Fruit fly (Drosophila melanogaster) whole organism, embryonic: ENCODE measurements around the gene CG11891.
A peak's percentile ranks its signal among the peaks of the same experiment; 100 is the strongest.

Experiments used
- CG10274 ChIP-seq: fragments of 200-800 bp; sonication (Bioruptor generic); optimal IDR thresholded peaks from 3 replicates; lab custom pipeline; 2017; ENCODE audit warnings: missing biosample characterization, mild to moderate bottlenecking, missing genetic modification characterization
- CG10366 ChIP-seq: fragments of 200-800 bp; sonication (Bioruptor generic); IDR thresholded peaks from 2 replicates; pipeline ENCODE4 v1.3.6; 2022; ENCODE audit warnings: missing biosample characterization, missing genetic modification characterization
- CG11456 ChIP-seq: fragments of 200-800 bp; sonication (Bioruptor generic); IDR thresholded peaks from 3 replicates; pipeline ENCODE4 v1.3.6; 2022; ENCODE audit warnings: missing biosample characterization, missing genetic modification characterization
- CG17385 ChIP-seq: fragments of 200-800 bp; sonication (Bioruptor generic); optimal IDR thresholded peaks from 3 replicates; lab custom pipeline; 2018; ENCODE audit warnings: missing biosample characterization, mild to moderate bottlenecking, missing genetic modification characterization
- CG17912 ChIP-seq: fragments of 200-800 bp; sonication (Bioruptor generic); optimal IDR thresholded peaks from 2 replicates; lab custom pipeline; 2018; ENCODE audit warnings: missing biosample characterization, mild to moderate bottlenecking, missing genetic modification characterization
- CG18599 ChIP-seq: fragments of 200-800 bp; sonication (Bioruptor generic); optimal IDR thresholded peaks from 3 replicates; lab custom pipeline; 2017; ENCODE audit warnings: missing biosample characterization, missing genetic modification characterization, mild to moderate bottlenecking, moderate library complexity, missing genetic modification reagents
- CG3281 ChIP-seq: fragments of 200-800 bp; sonication (Bioruptor generic); optimal IDR thresholded peaks from 3 replicates; lab custom pipeline; 2017; ENCODE audit warnings: missing biosample characterization, mild to moderate bottlenecking, missing genetic modification characterization
- CG3407 ChIP-seq: fragments of 200-800 bp; sonication (Bioruptor generic); optimal IDR thresholded peaks from 2 replicates; lab custom pipeline; 2018; ENCODE audit warnings: missing biosample characterization, mild to moderate bottlenecking, missing genetic modification characterization
- CG42726 ChIP-seq: fragments of 200-800 bp; sonication (Bioruptor generic); IDR thresholded peaks from 2 replicates; pipeline ENCODE4 v1.3.6; 2022; ENCODE audit warnings: missing biosample characterization, missing genetic modification characterization; ENCODE audit not compliant: partially characterized antibody
- CG5180 ChIP-seq: fragments of 200-800 bp; sonication (Bioruptor generic); optimal IDR thresholded peaks from 3 replicates; lab custom pipeline; 2017; ENCODE audit warnings: missing biosample characterization, missing genetic modification characterization, mild to moderate bottlenecking, moderate library complexity, missing genetic modification reagents
- CG6791 ChIP-seq: fragments of 200-800 bp; sonication (Bioruptor generic); IDR thresholded peaks from 3 replicates; pipeline ENCODE4 v1.3.6; 2022; ENCODE audit warnings: missing biosample characterization, missing genetic modification characterization; ENCODE audit not compliant: partially characterized antibody
- CTCF ChIP-seq: fragments of 200-800 bp; sonication (Bioruptor generic); optimal IDR thresholded peaks from 2 replicates; lab custom pipeline; 2017; ENCODE audit warnings: missing biosample characterization, mild to moderate bottlenecking, missing genetic modification characterization, moderate library complexity
- Camta ChIP-seq: fragments of 200-800 bp; sonication (Bioruptor generic); optimal IDR thresholded peaks from 2 replicates; lab custom pipeline; 2016; ENCODE audit warnings: missing biosample characterization, missing genetic modification characterization
- Dad ChIP-seq: fragments of 200-800 bp; sonication (Bioruptor generic); optimal IDR thresholded peaks from 3 replicates; lab custom pipeline; 2016; ENCODE audit warnings: missing biosample characterization, missing genetic modification characterization
- Doc3 ChIP-seq: fragments of 200-800 bp; sonication (Bioruptor generic); IDR thresholded peaks from 3 replicates; pipeline ENCODE4 v1.3.6; 2022; ENCODE audit warnings: missing biosample characterization, missing genetic modification characterization; ENCODE audit not compliant: partially characterized antibody
- Dref ChIP-seq: fragments of 200-800 bp; sonication (Bioruptor generic); IDR thresholded peaks from 2 replicates; pipeline ENCODE4 v1.3.6; 2022; ENCODE audit warnings: missing biosample characterization, missing genetic modification characterization
- E2f2 ChIP-seq: fragments of 200-800 bp; sonication (Bioruptor generic); IDR thresholded peaks from 2 replicates; pipeline ENCODE4 v1.3.6; 2022; ENCODE audit warnings: missing biosample characterization, missing genetic modification characterization
- Ets65A ChIP-seq: fragments of 200-800 bp; sonication (Bioruptor generic); peaks from one replicate; lab custom pipeline; 2016; ENCODE audit warnings: missing biosample characterization, missing genetic modification characterization
- Ets97D ChIP-seq: fragments of 200-800 bp; sonication (Bioruptor generic); optimal IDR thresholded peaks from 3 replicates; lab custom pipeline; 2016; ENCODE audit warnings: missing biosample characterization, missing genetic modification characterization
- H2.0 ChIP-seq: fragments of 200-800 bp; sonication (Bioruptor generic); IDR thresholded peaks from 2 replicates; pipeline ENCODE4 v1.3.6; 2022; ENCODE audit warnings: missing biosample characterization, missing genetic modification characterization
- MBD-R2 ChIP-seq: fragments of 200-800 bp; sonication (Bioruptor generic); IDR thresholded peaks from 2 replicates; pipeline ENCODE4 v1.3.6; 2022; ENCODE audit warnings: missing biosample characterization, missing genetic modification characterization
- NC2α ChIP-seq: fragments of 200-800 bp; sonication (Bioruptor generic); optimal IDR thresholded peaks from 2 replicates; lab custom pipeline; 2016; ENCODE audit warnings: missing biosample characterization, missing genetic modification characterization
- Sox100B ChIP-seq: fragments of 200-800 bp; sonication (Bioruptor generic); optimal IDR thresholded peaks from 3 replicates; lab custom pipeline; 2018; ENCODE audit warnings: missing biosample characterization, mild to moderate bottlenecking, missing genetic modification characterization
- Sry-β ChIP-seq: fragments of 200-800 bp; sonication (Bioruptor generic); optimal IDR thresholded peaks from 2 replicates; lab custom pipeline; 2018; ENCODE audit warnings: missing biosample characterization, mild to moderate bottlenecking, missing genetic modification characterization, moderate library complexity
- Usf ChIP-seq: fragments of 200-800 bp; sonication (Bioruptor generic); optimal IDR thresholded peaks from 2 replicates; lab custom pipeline; 2017; ENCODE audit warnings: missing genotype, missing biosample characterization, missing genetic modification characterization
- ash1 ChIP-seq: fragments of 200-800 bp; sonication (Bioruptor generic); optimal IDR thresholded peaks from 2 replicates; lab custom pipeline; 2018; ENCODE audit warnings: missing biosample characterization, mild to moderate bottlenecking, missing genetic modification characterization
- bab2 ChIP-seq: fragments of 200-800 bp; sonication (Bioruptor generic); optimal IDR thresholded peaks from 2 replicates; lab custom pipeline; 2016; ENCODE audit warnings: missing biosample characterization, missing genetic modification characterization
- cato ChIP-seq: fragments of 200-800 bp; sonication (Bioruptor generic); optimal IDR thresholded peaks from 2 replicates; lab custom pipeline; 2016; ENCODE audit warnings: missing biosample characterization, missing genetic modification characterization, borderline replicate concordance
- cg ChIP-seq: fragments of 200-800 bp; sonication (Bioruptor generic); optimal IDR thresholded peaks from 3 replicates; lab custom pipeline; 2019; ENCODE audit warnings: missing biosample characterization, mild to moderate bottlenecking, missing genetic modification characterization, moderate library complexity
- croc ChIP-seq: fragments of 200-800 bp; sonication (Bioruptor generic); conservative IDR thresholded peaks from 3 replicates; pipeline ENCODE4 v1.3.6; 2022; ENCODE audit warnings: missing biosample characterization, missing genetic modification characterization
- dati ChIP-seq: fragments of 200-800 bp; sonication (Bioruptor generic); IDR thresholded peaks from 2 replicates; pipeline ENCODE4 v1.3.6; 2022; ENCODE audit warnings: missing biosample characterization, missing genetic modification characterization
- fd64A ChIP-seq: fragments of 200-800 bp; sonication (Bioruptor generic); optimal IDR thresholded peaks from 3 replicates; lab custom pipeline; 2018; ENCODE audit warnings: missing biosample characterization, mild to moderate bottlenecking, missing genetic modification characterization
- gfzf ChIP-seq: fragments of 200-800 bp; sonication (Bioruptor generic); optimal IDR thresholded peaks from 2 replicates; lab custom pipeline; 2016; ENCODE audit warnings: missing biosample characterization, mild to moderate bottlenecking, missing genetic modification characterization, moderate library complexity
- grau ChIP-seq: fragments of 200-800 bp; optimal IDR thresholded peaks from 3 replicates; lab custom pipeline; 2019; ENCODE audit warnings: missing biosample characterization, mild to moderate bottlenecking, missing genetic modification characterization, moderate library complexity
- her ChIP-seq: fragments of 200-800 bp; sonication (Bioruptor generic); optimal IDR thresholded peaks from 2 replicates; lab custom pipeline; 2016; ENCODE audit warnings: missing biosample characterization, missing genetic modification characterization
- ind ChIP-seq: fragments of 200-800 bp; sonication (Bioruptor generic); optimal IDR thresholded peaks from 3 replicates; lab custom pipeline; 2016; ENCODE audit warnings: missing biosample characterization, missing genetic modification characterization
- nom ChIP-seq: fragments of 200-800 bp; sonication (Bioruptor generic); optimal IDR thresholded peaks from 2 replicates; lab custom pipeline; 2017; ENCODE audit warnings: missing biosample characterization, missing genetic modification characterization, mild to moderate bottlenecking, moderate library complexity, missing genetic modification reagents
- sens-2 ChIP-seq: fragments of 200-800 bp; sonication (Bioruptor generic); IDR thresholded peaks from 2 replicates; pipeline ENCODE4 v1.3.6; 2022; ENCODE audit warnings: missing biosample characterization, missing genetic modification characterization
- sim ChIP-seq: fragments of 200-800 bp; sonication (Bioruptor generic); IDR thresholded peaks from 2 replicates; pipeline ENCODE4 v1.3.6; 2022; ENCODE audit warnings: missing biosample characterization, missing genetic modification characterization
- slbo ChIP-seq: fragments of 200-800 bp; sonication (Bioruptor generic); IDR thresholded peaks from 2 replicates; pipeline ENCODE4 v1.3.6; 2022; ENCODE audit warnings: missing biosample characterization, missing genetic modification characterization
- sqz ChIP-seq: fragments of 200-800 bp; sonication (Bioruptor generic); optimal IDR thresholded peaks from 3 replicates; lab custom pipeline; 2018; ENCODE audit warnings: missing biosample characterization, mild to moderate bottlenecking, missing genetic modification characterization
- stc ChIP-seq: fragments of 200-800 bp; sonication (Bioruptor generic); IDR thresholded peaks from 2 replicates; pipeline ENCODE4 v1.3.6; 2022; ENCODE audit warnings: missing biosample characterization, missing genetic modification characterization
- tap ChIP-seq: fragments of 200-800 bp; optimal IDR thresholded peaks from 3 replicates; lab custom pipeline; 2019; ENCODE audit warnings: missing biosample characterization, mild to moderate bottlenecking, missing genetic modification characterization, moderate library complexity
- tna ChIP-seq: fragments of 200-800 bp; sonication (Bioruptor generic); IDR thresholded peaks from 2 replicates; pipeline ENCODE4 v1.3.6; 2022; ENCODE audit warnings: missing biosample characterization, missing genetic modification characterization; ENCODE audit not compliant: partially characterized antibody
- tx ChIP-seq: fragments of 200-800 bp; sonication (Bioruptor generic); optimal IDR thresholded peaks from 2 replicates; lab custom pipeline; 2016; ENCODE audit warnings: missing biosample characterization, missing genetic modification characterization
- yki ChIP-seq: fragments of >200 bp; optimal IDR thresholded peaks from 3 replicates; lab custom pipeline; 2018
- z ChIP-seq: fragments of 200-800 bp; sonication (Bioruptor generic); IDR thresholded peaks from 3 replicates; pipeline ENCODE4 v1.3.6; 2022; ENCODE audit warnings: missing biosample characterization, missing genetic modification characterization
- zfh2 ChIP-seq: fragments of 200-800 bp; sonication (Bioruptor generic); optimal IDR thresholded peaks from 2 replicates; lab custom pipeline; 2016; ENCODE audit warnings: missing biosample characterization, missing genetic modification characterization

Gene CG11891

DNA sequence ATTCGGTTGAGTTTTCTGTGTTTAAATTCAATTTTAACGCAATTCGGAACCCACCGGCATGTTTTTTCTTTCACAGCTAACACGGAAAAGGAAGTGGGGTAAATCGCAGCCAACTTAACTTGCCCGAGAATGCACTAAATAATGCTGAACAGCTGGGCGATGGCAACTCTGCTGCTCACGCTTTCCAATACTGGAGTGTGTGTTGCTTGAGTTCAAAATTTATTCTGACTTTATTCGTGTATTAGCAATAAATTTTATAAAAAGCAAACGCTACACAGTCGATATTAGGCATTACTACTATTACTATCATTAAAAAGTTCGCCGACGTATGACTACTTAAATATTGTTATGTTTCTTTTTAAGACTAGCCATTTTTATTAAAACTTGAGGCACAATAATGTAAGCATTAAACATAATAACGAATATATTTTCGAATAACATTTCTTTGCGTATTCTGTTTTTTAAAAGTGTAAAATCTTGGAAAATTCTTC is 22.6 kb upstream of the CG11891 start, which contains the start of the genes RpS27 and Nup37 (continued):
- TF ChIP-seq zfh2 (GFP tag; lab: Kevin White, UChicago) (peak; percentile 98), stc (GFP tag; lab: Robert Waterston, UW) (peak; percentile 93), slbo (GFP tag; lab: Robert Waterston, UW) (peak; percentile 98), CG3407 (GFP tag; lab: Kevin White, UChicago) (peak; percentile 98), Ets65A (GFP tag; lab: Kevin White, UChicago) (peak; percentile 100), CG17385 (peak; percentile 97), nom (GFP tag; lab: Kevin White, UChicago) (peak; percentile 95), Dad (GFP tag; lab: Kevin White, UChicago) (peak; percentile 99), Doc3 (GFP tag; lab: Robert Waterston, UW) (no peak), CG17912 (GFP tag; lab: Kevin White, UChicago) (peak; percentile 100), cg (no peak), her (GFP tag; lab: Kevin White, UChicago) (peak; percentile 97), sim (GFP tag; lab: Robert Waterston, UW) (peak; percentile 89), dati (peak; percentile 96), CG18599 (GFP tag; lab: Kevin White, UChicago) (peak; percentile 98), CG10274 (GFP tag; lab: Kevin White, UChicago) (peak; percentile 96), tna (GFP tag; lab: Robert Waterston, UW) (no peak), bab2 (GFP tag; lab: Kevin White, UChicago) (peak; percentile 97), gfzf (GFP tag; lab: Kevin White, UChicago) (peak; percentile 96), CG11456 (GFP tag; lab: Robert Waterston, UW) (peak; percentile 99), NC2α (GFP tag; lab: Kevin White, UChicago) (peak; percentile 98), grau (tag; lab: Kevin White, UChicago) (peak; percentile 92), Usf (GFP tag; lab: Kevin White, UChicago) (peak; percentile 97), Camta (peak; percentile 98), croc (GFP tag; lab: Robert Waterston, UW) (peak; percentile 88), Sox100B (GFP tag; lab: Kevin White, UChicago) (peak; percentile 97), sens-2 (peak; percentile 97), H2.0 (GFP tag; lab: Robert Waterston, UW) (peak; percentile 97), CG5180 (GFP tag; lab: Kevin White, UChicago) (peak; percentile 91), CG42726 (no peak), E2f2 (GFP tag; lab: Robert Waterston, UW) (peak; percentile 85), MBD-R2 (peak; percentile 86), z (GFP tag; lab: Robert Waterston, UW) (peak; percentile 78), yki (no peak), Ets97D (GFP tag; lab: Kevin White, UChicago) (peak; percentile 100), Dref (peak; percentile 59), fd64A (GFP tag; lab: Kevin White, UChicago) (peak; percentile 98), ash1 (peak; percentile 99), tx (peak; percentile 97), CG10366 (GFP tag; lab: Robert Waterston, UW) (peak; percentile 96), ind (GFP tag; lab: Kevin White, UChicago) (peak; percentile 96), cato (GFP tag; lab: Kevin White, UChicago) (peak; percentile 96), CTCF (GFP tag; lab: Kevin White, UChicago) (peak; percentile 74), sqz (GFP tag; lab: Kevin White, UChicago) (peak; percentile 98), tap (tag; lab: Kevin White, UChicago) (peak; percentile 88), CG3281 (GFP tag; lab: Kevin White, UChicago) (peak; percentile 99), CG6791 (GFP tag; lab: Robert Waterston, UW) (peak; percentile 32; the same call in 1 of the 3 replicates), Sry-β (GFP tag; lab: Kevin White, UChicago) (peak; percentile 80)
